Worm (Caenorhabditis elegans): ENCODE data around the gene exc-9.

ce11 chrIV:7979588-7979987 lies 38.8 kb upstream of the exc-9 start, which contains the start of gene unc-24:
- TF ChIP-seq nhr-28 (tag; optimal IDR thresholded peaks at IDR 0.05) = no peak
- TF ChIP-seq ama-1 (optimal IDR thresholded peaks at IDR 0.05) = no peak
- TF ChIP-seq zip-4 (GFP tag; optimal IDR thresholded peaks at IDR 0.05) = no peak
- TF ChIP-seq snpc-4 (tag; optimal IDR thresholded peaks at IDR 0.05) = no peak
- no peak for TF ChIP-seq hpl-2 (GFP tag; optimal IDR thresholded peaks at IDR 0.05)
